Fruit fly (Drosophila melanogaster) whole organism, wandering third instar larva: Measurements from ENCODE around the gene Rnb.

Experiments used
- CG9705 ChIP-seq: fragments of 200-800 bp; sonication (Bioruptor generic); optimal IDR thresholded peaks from 2 replicates; lab custom pipeline; 2018; ENCODE audit warnings: missing biosample characterization, mild to moderate bottlenecking, missing genetic modification characterization
- GATAd ChIP-seq: sonication (Bioruptor generic); optimal IDR thresholded peaks from 2 replicates; lab custom pipeline; 2016; ENCODE audit warnings: missing biosample characterization, missing genetic modification characterization
- OdsH ChIP-seq: fragments of 200-800 bp; sonication (Bioruptor generic); optimal IDR thresholded peaks from 2 replicates; lab custom pipeline; 2016; ENCODE audit warnings: missing biosample characterization, mild to moderate bottlenecking, missing genetic modification characterization
- ey ChIP-seq: fragments of 200-800 bp; sonication (Bioruptor generic); optimal IDR thresholded peaks from 2 replicates; lab custom pipeline; 2016; ENCODE audit warnings: missing biosample characterization, missing genetic modification characterization
- usp ChIP-seq: fragments of >200 bp; optimal IDR thresholded peaks from 2 replicates; lab custom pipeline; 2017; ENCODE audit warnings: missing biosample characterization, missing genetic modification characterization

- TF ChIP-seq ey (GFP tag; lab: Kevin White, UChicago) (no peak), GATAd (GFP tag; lab: Kevin White, UChicago) (no peak), OdsH (no peak), CG9705 (GFP tag; lab: Kevin White, UChicago) (no peak), usp (GFP tag; lab: Kevin White, UChicago) (no peak)
Observed at dm6 chr3R:29785242-29785641, 13.9 kb downstream of the Rnb start.
